Fruit fly (Drosophila melanogaster): ENCODE measurements around the gene CG32204.
A peak's percentile ranks its signal among the peaks of the same experiment; 100 is the strongest.

DNA sequence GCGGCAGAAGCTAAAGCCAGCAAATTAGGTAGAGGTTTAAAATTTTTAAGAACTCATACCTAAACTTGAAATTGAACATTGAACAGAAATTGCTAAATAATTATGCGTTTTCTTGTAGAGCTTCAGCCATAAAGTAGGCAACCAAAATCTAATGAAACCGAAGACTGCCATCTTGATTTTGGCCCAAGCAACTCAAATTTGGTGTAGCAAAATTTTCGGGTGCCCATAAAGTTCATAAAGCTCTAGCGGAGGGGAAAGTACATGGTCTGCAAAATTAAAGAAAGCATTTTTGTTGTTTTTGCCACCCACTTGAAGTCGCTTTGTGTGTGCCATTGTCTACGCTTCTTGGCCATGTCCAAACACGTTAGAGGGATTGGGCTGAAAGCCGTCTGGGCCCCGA lies 11.2 kb upstream of the CG32204 start:
- TF ChIP-seq CG6808 (GFP tag; optimal IDR thresholded peaks at IDR 0.05) = no peak
- no peak for TF ChIP-seq Ets21C (GFP tag; optimal IDR thresholded peaks at IDR 0.05)
- TF ChIP-seq Eip78C (GFP tag) = peak; percentile 22
- TF ChIP-seq Hr4 (GFP tag; optimal IDR thresholded peaks at IDR 0.05) = no peak
- TF ChIP-seq cyc (GFP tag; optimal IDR thresholded peaks at IDR 0.05) = no peak
- TF ChIP-seq CG3032 (tag; optimal IDR thresholded peaks at IDR 0.05) = no peak
- TF ChIP-seq CG10669 (GFP tag; optimal IDR thresholded peaks at IDR 0.05) = no peak
- TF ChIP-seq eg (GFP tag; IDR thresholded peaks at IDR 0.05) = no peak
- no peak for TF ChIP-seq Sox15 (GFP tag; optimal IDR thresholded peaks at IDR 0.05)
